Worm (Caenorhabditis elegans) whole organism, L3 larva: ENCODE data around the gene K10H10.9.

ENCODE experiments used
- ZK546.5 ChIP-seq: sonication (generic microtip); optimal IDR thresholded peaks from 2 replicates; lab custom pipeline; 2017; ENCODE audit warnings: missing biosample characterization, missing genetic modification characterization
- jun-1 ChIP-seq: fragments of 150-350 bp; optimal IDR thresholded peaks from 2 replicates; lab custom pipeline; 2014; ENCODE audit warnings: missing biosample characterization, missing genetic modification reagents, missing genetic modification characterization
- nhr-77 ChIP-seq: fragments of 150-350 bp; optimal IDR thresholded peaks from 2 replicates; lab custom pipeline; 2014; ENCODE audit warnings: missing biosample characterization, missing genetic modification characterization
- unc-62 ChIP-seq: fragments of 150-350 bp; sonication (generic microtip); optimal IDR thresholded peaks from 4 replicates; lab custom pipeline; 2014; ENCODE audit warnings: missing biosample characterization, missing genetic modification reagents, missing genetic modification characterization

- TF ChIP-seq ZK546.5 (tag; lab: Kevin White, UChicago) = no peak
- no peak for TF ChIP-seq jun-1 (tag; lab: Kevin White, UChicago)
- TF ChIP-seq unc-62 (GFP tag; lab: Kevin White, UChicago) = no peak
- TF ChIP-seq nhr-77 = no peak
Measured at ce11 chrII:14470020-14470419, 44.9 kb downstream of the K10H10.9 start.
